Fruit fly (Drosophila melanogaster): Measurements from ENCODE around the gene CG14269.

Gene CG14269

dm6 chrX:3411812-3412211 lies 23.8 kb downstream of the CG14269 start:
- no peak for TF ChIP-seq eg (GFP tag; IDR thresholded peaks at IDR 0.05)
- peak; percentile 30 for TF ChIP-seq CG6854 (GFP tag; optimal IDR thresholded peaks at IDR 0.05)
- peak; percentile 85 for TF ChIP-seq CG31627 (GFP tag; optimal IDR thresholded peaks at IDR 0.05)
- no peak for TF ChIP-seq Hr4 (GFP tag; optimal IDR thresholded peaks at IDR 0.05)
- no peak for TF ChIP-seq fkh (GFP tag; optimal IDR thresholded peaks at IDR 0.05)
- peak; percentile 70 for TF ChIP-seq CG8319 (GFP tag; optimal IDR thresholded peaks at IDR 0.05)
- peak; percentile 94 for TF ChIP-seq svp (GFP tag)
- TF ChIP-seq CG11762 (GFP tag; optimal IDR thresholded peaks at IDR 0.05; ENCODE audit: insufficient read depth), result peak; percentile 39
- peak; percentile 89 for TF ChIP-seq Sox102F (GFP tag; optimal IDR thresholded peaks at IDR 0.05)
- TF ChIP-seq topi (GFP tag; optimal IDR thresholded peaks at IDR 0.05), result peak; percentile 85
- TF ChIP-seq spab (GFP tag; optimal IDR thresholded peaks at IDR 0.05), result peak; percentile 4
- TF ChIP-seq Eip93F (GFP tag; optimal IDR thresholded peaks at IDR 0.05), result peak; percentile 37
- peak; percentile 75 for TF ChIP-seq CG11902 (GFP tag; optimal IDR thresholded peaks at IDR 0.05)
- TF ChIP-seq dac (GFP tag; optimal IDR thresholded peaks at IDR 0.05), result no peak
- no peak for TF ChIP-seq CG8119 (GFP tag; IDR thresholded peaks at IDR 0.05)
- peak; percentile 75 for TF ChIP-seq CG3919 (GFP tag; optimal IDR thresholded peaks at IDR 0.05)
- peak; percentile 34 for TF ChIP-seq fd59A (GFP tag; optimal IDR thresholded peaks at IDR 0.05)
- TF ChIP-seq CG32006 (GFP tag; optimal IDR thresholded peaks at IDR 0.05), result no peak
- peak; percentile 48 for TF ChIP-seq net (GFP tag; optimal IDR thresholded peaks at IDR 0.05)
- peak; percentile 81 for TF ChIP-seq CG34406 (GFP tag; optimal IDR thresholded peaks at IDR 0.05)
- TF ChIP-seq Sox14 (GFP tag; optimal IDR thresholded peaks at IDR 0.05), result peak; percentile 58
- TF ChIP-seq CG1621 (tag; optimal IDR thresholded peaks at IDR 0.05), result peak; percentile 32
- TF ChIP-seq Blimp-1 (GFP tag; optimal IDR thresholded peaks at IDR 0.05), result peak; percentile 39
- peak; percentile 10 for TF ChIP-seq dsx (GFP tag; optimal IDR thresholded peaks at IDR 0.05; ENCODE audit: poor library complexity, severe bottlenecking)
- TF ChIP-seq vri (GFP tag; optimal IDR thresholded peaks at IDR 0.05), result peak; percentile 79
- peak; percentile 81 for TF ChIP-seq Met (GFP tag; optimal IDR thresholded peaks at IDR 0.05)
- peak; percentile 84 for TF ChIP-seq CG6792 (GFP tag; optimal IDR thresholded peaks at IDR 0.05)
- TF ChIP-seq CG6276 (GFP tag; optimal IDR thresholded peaks at IDR 0.05), result no peak
- TF ChIP-seq ss (GFP tag; optimal IDR thresholded peaks at IDR 0.05), result peak in 1 of 2 experiments; percentile 8
- peak; percentile 33 for TF ChIP-seq CG3032 (tag; optimal IDR thresholded peaks at IDR 0.05)
- no peak for TF ChIP-seq salr (GFP tag; optimal IDR thresholded peaks at IDR 0.05)
- peak; percentile 17 for TF ChIP-seq CG9139 (GFP tag; optimal IDR thresholded peaks at IDR 0.05)
- TF ChIP-seq CG4318 (GFP tag; optimal IDR thresholded peaks at IDR 0.05), result no peak
- TF ChIP-seq cyc (GFP tag; optimal IDR thresholded peaks at IDR 0.05), result peak; percentile 85
- peak; percentile 85 for TF ChIP-seq esn (GFP tag; optimal IDR thresholded peaks at IDR 0.05)
- TF ChIP-seq Lpt (GFP tag; optimal IDR thresholded peaks at IDR 0.05), result no peak
- TF ChIP-seq lz (GFP tag; optimal IDR thresholded peaks at IDR 0.05), result peak; percentile 85
- peak; percentile 72 for TF ChIP-seq CG8632 (GFP tag; optimal IDR thresholded peaks at IDR 0.05)
- TF ChIP-seq Sox15 (GFP tag; optimal IDR thresholded peaks at IDR 0.05), result peak; percentile 63
- TF ChIP-seq Ets96B (tag; optimal IDR thresholded peaks at IDR 0.05), result peak; percentile 56
- TF ChIP-seq Eip78C (GFP tag), result peak; percentile 93
- TF ChIP-seq CG10631 (GFP tag; optimal IDR thresholded peaks at IDR 0.05), result peak; percentile 52
- TF ChIP-seq Hr38 (GFP tag; optimal IDR thresholded peaks at IDR 0.05), result no peak
- no peak for TF ChIP-seq CG11294 (GFP tag; IDR thresholded peaks at IDR 0.05)
- TF ChIP-seq Hr39 (GFP tag; optimal IDR thresholded peaks at IDR 0.05), result peak; percentile 86
- TF ChIP-seq Gug (GFP tag; IDR thresholded peaks at IDR 0.05), result no peak
- peak; percentile 85 for TF ChIP-seq Smox (GFP tag; optimal IDR thresholded peaks at IDR 0.05)
- peak; percentile 70 for TF ChIP-seq Ets21C (GFP tag; optimal IDR thresholded peaks at IDR 0.05)
- peak; percentile 20 for TF ChIP-seq CG16779 (tag; optimal IDR thresholded peaks at IDR 0.05)
- peak; percentile 24 for TF ChIP-seq fd85E (GFP tag; optimal IDR thresholded peaks at IDR 0.05)
- peak; percentile 68 for TF ChIP-seq OdsH (GFP tag; optimal IDR thresholded peaks at IDR 0.05)
- peak; percentile 57 for TF ChIP-seq achi (GFP tag; optimal IDR thresholded peaks at IDR 0.05)
- peak; percentile 65 for TF ChIP-seq CG7368 (GFP tag; optimal IDR thresholded peaks at IDR 0.05)
